Worm (Caenorhabditis elegans) whole organism, mixed stage, embryonic: Measurements from ENCODE around the gene obr-3.

Experiments
- bed-3 ChIP-seq: fragments of 200-800 bp; sonication (Bioruptor generic); optimal IDR thresholded peaks from 3 replicates; lab custom pipeline; 2018; ENCODE audit warnings: mild to moderate bottlenecking, missing genetic modification characterization, moderate library complexity, missing compliant biosample characterization
- blmp-1 ChIP-seq: fragments of 150-350 bp; optimal IDR thresholded peaks from 2 replicates; lab custom pipeline; 2014; ENCODE audit warnings: missing biosample characterization, missing genetic modification characterization
- ceh-39 ChIP-seq: fragments of 150-350 bp; optimal IDR thresholded peaks from 2 replicates; lab custom pipeline; 2014; ENCODE audit warnings: missing biosample characterization, missing genetic modification characterization
- ces-1 ChIP-seq: fragments of 150-350 bp; optimal IDR thresholded peaks from 2 replicates; lab custom pipeline; 2014; ENCODE audit warnings: missing biosample characterization, missing genetic modification reagents, missing genetic modification characterization
- cnd-1 ChIP-seq: fragments of 200-800 bp; sonication (Bioruptor generic); optimal IDR thresholded peaks from 2 replicates; lab custom pipeline; 2018; ENCODE audit warnings: mild to moderate bottlenecking, missing genetic modification characterization, missing compliant biosample characterization
- drap-1 ChIP-seq: fragments of 200-800 bp; sonication (Bioruptor generic); optimal IDR thresholded peaks from 3 replicates; lab custom pipeline; 2018; ENCODE audit warnings: mild to moderate bottlenecking, missing genetic modification characterization, missing compliant biosample characterization
- elt-1 ChIP-seq: sonication (generic microtip); optimal IDR thresholded peaks from 2 replicates; lab custom pipeline; 2017; ENCODE audit warnings: missing genetic modification characterization, mild to moderate bottlenecking, missing compliant biosample characterization, antibody characterized with exemption, moderate library complexity, borderline replicate concordance; ENCODE audit not compliant: insufficient read depth
- ham-2 ChIP-seq: fragments of 200-800 bp; sonication (Bioruptor generic); optimal IDR thresholded peaks from 2 replicates; lab custom pipeline; 2018; ENCODE audit warnings: mild to moderate bottlenecking, missing genetic modification characterization, missing compliant biosample characterization
- hlh-1 ChIP-seq: fragments of 150-350 bp; optimal IDR thresholded peaks from 2 replicates; lab custom pipeline; 2014; ENCODE audit warnings: missing biosample characterization, missing genetic modification reagents, missing genetic modification characterization
- lin-32 ChIP-seq: fragments of 200-800 bp; sonication (Bioruptor generic); optimal IDR thresholded peaks from 2 replicates; lab custom pipeline; 2018; ENCODE audit warnings: mild to moderate bottlenecking, missing genetic modification characterization, missing compliant biosample characterization
- lsy-2 ChIP-seq: fragments of 150-350 bp; optimal IDR thresholded peaks from 2 replicates; lab custom pipeline; 2014; ENCODE audit warnings: missing biosample characterization, missing genetic modification characterization
- mab-5 ChIP-seq: fragments of 150-350 bp; optimal IDR thresholded peaks from 2 replicates; lab custom pipeline; 2014; ENCODE audit warnings: missing biosample characterization, missing genetic modification characterization
- mls-2 ChIP-seq: sonication (generic microtip); optimal IDR thresholded peaks from 2 replicates; lab custom pipeline; 2016; ENCODE audit warnings: mild to moderate bottlenecking, missing genetic modification characterization, moderate library complexity, missing compliant biosample characterization
- nhr-2 ChIP-seq: fragments of 150-350 bp; optimal IDR thresholded peaks from 2 replicates; lab custom pipeline; 2014; ENCODE audit warnings: missing biosample characterization, missing genetic modification characterization
- nhr-237 ChIP-seq: fragments of 150-350 bp; optimal IDR thresholded peaks from 2 replicates; lab custom pipeline; 2014; ENCODE audit warnings: missing biosample characterization, missing genetic modification characterization
- pha-4 ChIP-seq: fragments of 150-350 bp; optimal IDR thresholded peaks from 2 replicates; lab custom pipeline; 2018; ENCODE audit warnings: missing biosample characterization, missing genetic modification reagents, missing genetic modification characterization
- snpc-4 ChIP-seq: fragments of 150-350 bp; optimal IDR thresholded peaks from 2 replicates; lab custom pipeline; 2014; ENCODE audit warnings: missing biosample characterization, missing genetic modification characterization
- sptf-1 ChIP-seq: sonication (generic microtip); optimal IDR thresholded peaks from 2 replicates; lab custom pipeline; 2017; ENCODE audit warnings: mild to moderate bottlenecking, missing genetic modification characterization, moderate library complexity, missing compliant biosample characterization
- tbx-8 ChIP-seq: fragments of 200-800 bp; sonication (Bioruptor generic); optimal IDR thresholded peaks from 2 replicates; lab custom pipeline; 2018; ENCODE audit warnings: mild to moderate bottlenecking, missing genetic modification characterization, moderate library complexity, missing compliant biosample characterization
- unc-120 ChIP-seq: sonication (generic microtip); optimal IDR thresholded peaks from 2 replicates; lab custom pipeline; 2017; ENCODE audit warnings: missing genetic modification characterization, missing compliant biosample characterization; ENCODE audit not compliant: poor library complexity, severe bottlenecking
- unc-62 ChIP-seq: fragments of 150-350 bp; optimal IDR thresholded peaks from 2 replicates; lab custom pipeline; 2014; ENCODE audit warnings: missing biosample characterization, missing genetic modification reagents, missing genetic modification characterization
- zip-8 ChIP-seq: fragments of 150-350 bp; optimal IDR thresholded peaks from 2 replicates; lab custom pipeline; 2014; ENCODE audit warnings: missing biosample characterization, missing genetic modification characterization

The obr-3 gene

DNA sequence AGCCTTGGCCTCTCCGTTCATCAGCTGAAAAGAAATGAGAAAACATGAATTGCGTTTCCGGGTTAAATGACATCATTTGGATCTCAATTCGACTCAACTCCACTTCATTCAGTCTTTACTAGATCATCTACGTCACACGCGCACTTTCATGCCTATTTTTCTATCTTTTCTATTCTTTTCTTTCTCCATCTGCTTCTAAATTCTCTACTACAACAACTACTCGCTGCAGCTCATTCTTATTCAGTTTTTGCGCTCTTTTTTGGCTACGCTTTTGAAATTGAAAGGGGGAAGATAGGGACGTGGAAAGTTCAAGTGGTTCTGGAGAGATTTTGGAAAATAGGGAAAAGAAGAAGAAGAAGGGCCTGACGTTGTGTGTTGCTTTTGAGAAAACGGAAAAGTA lies 41.1 kb downstream of the obr-3 start:
- TF ChIP-seq blmp-1 (no peak), ces-1 (GFP tag; lab: Kevin White, UChicago) (peak; percentile 85)

- TF ChIP-seq ham-2 (GFP tag; lab: Kevin White, UChicago) (no peak), lsy-2 (tag; lab: Kevin White, UChicago) (no peak), blmp-1 (no peak), unc-62 (GFP tag; lab: Kevin White, UChicago) (no peak), nhr-2 (no peak), zip-8 (tag; lab: Kevin White, UChicago) (no peak), elt-1 (no peak), mab-5 (no peak), pha-4 (tag; lab: Kevin White, UChicago) (no peak), mls-2 (tag; lab: Kevin White, UChicago) (no peak)
Observed at ce11 chrX:13767282-13767681, 42.4 kb downstream of the obr-3 start.

- TF ChIP-seq snpc-4 (tag; lab: Kevin White, UChicago) (no peak), cnd-1 (tag; lab: Kevin White, UChicago) (no peak), ces-1 (GFP tag; lab: Kevin White, UChicago) (no peak), sptf-1 (tag; lab: Kevin White, UChicago) (no peak), ham-2 (GFP tag; lab: Kevin White, UChicago) (no peak)
Observed at ce11 chrX:13759676-13760447, 49.8 kb downstream of the obr-3 start, which contains the start of gene cest-13. cest-13 (plus strand) TSS chrX:13760237.

DNA sequence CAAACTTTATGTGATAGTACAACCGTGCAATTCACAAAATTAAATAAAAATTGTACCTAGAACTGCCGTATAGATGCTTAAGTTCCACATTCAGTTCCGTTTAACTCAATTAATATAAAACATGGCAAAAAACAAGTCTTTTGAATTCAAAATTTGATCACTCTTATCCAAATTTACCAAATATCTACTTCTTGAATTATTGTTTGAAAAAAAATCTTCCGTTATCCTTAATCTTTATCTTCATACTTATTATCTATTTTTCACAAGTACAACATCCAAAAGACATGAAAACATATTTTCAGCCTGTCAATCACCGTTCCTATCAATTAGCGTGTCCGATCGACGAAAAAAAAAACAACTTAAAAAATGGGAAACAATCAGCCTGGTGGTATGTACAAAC lies 54.2 kb downstream of the obr-3 start, which contains the start of gene aakb-1:
aakb-1 (plus strand) TSS at position 301 of the 400 bp plus-strand sequence.
- TF ChIP-seq hlh-1 (tag; lab: Kevin White, UChicago): no peak
- TF ChIP-seq sptf-1 (tag; lab: Kevin White, UChicago): no peak
- no peak for TF ChIP-seq nhr-237 (tag; lab: Kevin White, UChicago)
- TF ChIP-seq lin-32 (GFP tag; lab: Kevin White, UChicago): no peak
- no peak for TF ChIP-seq lsy-2 (tag; lab: Kevin White, UChicago)
- TF ChIP-seq drap-1 (GFP tag; lab: Kevin White, UChicago): no peak
- TF ChIP-seq tbx-8 (GFP tag; lab: Kevin White, UChicago): no peak
- TF ChIP-seq ceh-39 (tag; lab: Kevin White, UChicago): no peak
- TF ChIP-seq bed-3 (GFP tag; lab: Kevin White, UChicago): no peak
- TF ChIP-seq elt-1: no peak

ce11 chrX:13754498-13754897 lies 55.2 kb downstream of the obr-3 start:
- TF ChIP-seq ham-2 (GFP tag; lab: Kevin White, UChicago): no peak
- TF ChIP-seq unc-120 (tag; lab: Kevin White, UChicago): peak; percentile 23
- TF ChIP-seq ces-1 (GFP tag; lab: Kevin White, UChicago): peak; percentile 45

DNA sequence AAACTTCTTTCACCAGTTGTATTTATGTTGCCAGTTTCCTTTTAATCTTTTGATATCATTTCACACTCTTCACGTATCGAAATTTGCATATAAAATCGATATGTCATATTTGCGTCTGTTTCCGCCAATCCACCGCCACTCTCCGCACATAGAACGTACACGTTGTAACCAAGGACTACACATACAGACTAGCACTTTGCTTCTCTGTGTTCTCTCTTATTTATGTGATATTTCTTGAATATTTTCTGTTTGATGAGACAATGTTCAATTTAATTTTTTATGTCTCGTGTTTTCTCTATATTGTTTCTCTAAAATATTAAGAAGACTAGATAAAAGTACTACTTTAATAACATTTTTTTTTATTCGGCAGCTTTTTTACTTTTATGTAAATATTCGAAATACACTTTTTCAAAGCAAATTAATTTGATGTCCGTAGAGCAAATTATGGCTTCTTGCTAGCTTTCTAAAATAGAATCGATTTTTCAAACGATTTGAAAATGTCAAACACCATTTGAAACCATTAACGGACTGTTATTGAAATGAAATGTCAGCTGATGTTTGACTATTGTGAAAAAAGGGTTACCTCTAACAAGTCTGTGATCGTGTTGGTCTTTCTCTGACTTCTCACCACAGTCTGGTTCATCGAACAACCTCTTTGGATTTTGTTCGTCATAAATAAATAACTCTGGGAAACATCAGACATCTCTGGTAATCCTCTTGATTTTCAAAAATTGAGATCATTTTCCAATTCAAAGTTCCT lies 56.7 kb downstream of the obr-3 start:
- TF ChIP-seq blmp-1: no peak
- no peak for TF ChIP-seq pha-4 (tag; lab: Kevin White, UChicago)
- peak; percentile 4 for TF ChIP-seq hlh-1 (tag; lab: Kevin White, UChicago)
